Fruit fly (Drosophila melanogaster): Measurements from ENCODE around the gene exex.

The exex gene

DNA sequence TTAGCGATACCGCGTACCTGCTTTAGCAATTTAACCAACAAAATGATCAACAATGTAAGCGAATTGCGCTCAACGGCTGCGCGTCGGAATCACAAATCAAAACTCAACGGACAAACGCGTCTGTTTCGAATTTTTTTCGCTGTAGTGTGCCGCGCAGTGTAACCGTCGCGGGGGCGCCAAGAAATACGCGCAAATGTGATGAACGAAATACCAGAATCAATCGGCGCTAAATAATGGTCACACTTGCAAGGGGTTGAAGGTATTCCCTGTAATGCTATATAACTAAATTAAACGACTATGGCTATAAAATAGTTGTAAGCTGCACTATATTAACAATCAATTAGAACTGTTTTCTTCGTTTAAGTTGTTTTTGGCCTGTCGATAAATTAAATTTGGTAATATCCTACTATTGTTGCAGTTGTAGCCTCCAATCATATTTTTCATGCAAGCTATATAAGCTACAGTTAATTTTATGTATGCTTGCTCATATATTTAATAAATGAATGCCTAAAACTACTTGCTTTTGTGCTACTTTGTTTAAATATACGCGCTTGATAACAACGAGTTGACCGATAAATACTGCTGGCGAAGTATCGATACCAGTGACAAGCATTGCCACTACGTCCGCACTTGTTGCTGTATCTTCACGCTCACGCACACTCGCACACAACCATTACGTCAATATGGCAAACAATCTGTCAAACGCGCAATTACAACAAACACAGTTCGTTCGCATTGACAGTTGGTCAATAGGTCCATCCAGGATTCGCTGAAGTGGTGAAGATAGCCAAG is 36.0 kb upstream of the exex start, which contains the start of the genes pbl and CG8281 (continued):
- TF ChIP-seq trh (GFP tag; optimal IDR thresholded peaks at IDR 0.05) (no peak), Sry-β (GFP tag; optimal IDR thresholded peaks at IDR 0.05) (no peak), CG18262 (tag; optimal IDR thresholded peaks at IDR 0.05) (peak; percentile 52), CG8388 (GFP tag; optimal IDR thresholded peaks at IDR 0.05) (no peak), Dp (GFP tag; optimal IDR thresholded peaks at IDR 0.05) (peak; percentile 90), ase (GFP tag; IDR thresholded peaks at IDR 0.05) (no peak), Sox100B (GFP tag; optimal IDR thresholded peaks at IDR 0.05) (no peak), Drgx (GFP tag; IDR thresholded peaks at IDR 0.05) (peak; percentile 57; the same call in 1 of the 2 replicates), cg (GFP tag; optimal IDR thresholded peaks at IDR 0.05) (peak; percentile 90), ken (GFP tag; IDR thresholded peaks at IDR 0.05) (no peak), Ravus (GFP tag; IDR thresholded peaks at IDR 0.05) (no peak), Tbp (GFP tag; optimal IDR thresholded peaks at IDR 0.05) (no peak), GATAe (GFP tag; conservative IDR thresholded peaks at IDR 0.05) (no peak), unc-4 (GFP tag; IDR thresholded peaks at IDR 0.05; ENCODE audit: partially characterized antibody) (peak; percentile 79), CG30403 (GFP tag; optimal IDR thresholded peaks at IDR 0.05) (peak; percentile 49), CG4360 (GFP tag; IDR thresholded peaks at IDR 0.05) (peak; percentile 99), gem (tag; optimal IDR thresholded peaks at IDR 0.05) (peak; percentile 65), CG14667 (GFP tag; IDR thresholded peaks at IDR 0.05) (no peak), h (optimal IDR thresholded peaks at IDR 0.05) (no peak), sisA (GFP tag; IDR thresholded peaks at IDR 0.05) (no peak), CG18619 (GFP tag; optimal IDR thresholded peaks at IDR 0.05) (peak; percentile 26), CG15514 (GFP tag; optimal IDR thresholded peaks at IDR 0.05) (peak; percentile 79), CG12236 (GFP tag; optimal IDR thresholded peaks at IDR 0.05) (no peak), vfl (GFP tag; optimal IDR thresholded peaks at IDR 0.05) (no peak), bab2 (GFP tag; optimal IDR thresholded peaks at IDR 0.05) (peak; percentile 34), ind (GFP tag; optimal IDR thresholded peaks at IDR 0.05) (peak; percentile 32), CG1529 (GFP tag; optimal IDR thresholded peaks at IDR 0.05) (no peak), lilli (GFP tag; optimal IDR thresholded peaks at IDR 0.05) (peak; percentile 51), CG10366 (GFP tag; IDR thresholded peaks at IDR 0.05) (peak; percentile 50), CG16863 (GFP tag; optimal IDR thresholded peaks at IDR 0.05) (peak; percentile 66), Chrac-16 (GFP tag; optimal IDR thresholded peaks at IDR 0.05) (peak; percentile 29), CG11696 (GFP tag; IDR thresholded peaks at IDR 0.05) (peak; percentile 36; the same call in 1 of the 2 replicates), CG7271 (tag; optimal IDR thresholded peaks at IDR 0.05) (no peak), CG10321 (GFP tag; IDR thresholded peaks at IDR 0.05) (no peak), z (GFP tag; IDR thresholded peaks at IDR 0.05) (no peak), CG8281 (tag; optimal IDR thresholded peaks at IDR 0.05) (peak; percentile 100), CG6175 (GFP tag; IDR thresholded peaks at IDR 0.05) (no peak), CG2875 (GFP tag; optimal IDR thresholded peaks at IDR 0.05) (no peak), Hmx (GFP tag; optimal IDR thresholded peaks at IDR 0.05) (no peak), CG8765 (GFP tag; IDR thresholded peaks at IDR 0.05) (no peak), CG12769 (tag; optimal IDR thresholded peaks at IDR 0.05) (peak; percentile 57), pb (GFP tag; optimal IDR thresholded peaks at IDR 0.05) (no peak), knrl (GFP tag; IDR thresholded peaks at IDR 0.05; ENCODE audit: partially characterized antibody) (peak; percentile 63), CHES-1-like (GFP tag; optimal IDR thresholded peaks at IDR 0.05) (peak; percentile 47), HLH54F (GFP tag; optimal IDR thresholded peaks at IDR 0.05) (no peak), bowl (GFP tag; IDR thresholded peaks at IDR 0.05) (no peak), CG9932 (GFP tag; IDR thresholded peaks at IDR 0.05) (peak; percentile 45), CG30431 (GFP tag; optimal IDR thresholded peaks at IDR 0.05) (no peak), zen (tag; optimal IDR thresholded peaks at IDR 0.05) (peak; percentile 5), stc (GFP tag; IDR thresholded peaks at IDR 0.05) (peak; percentile 50; the same call in 1 of the 2 replicates), CG18011 (GFP tag; optimal IDR thresholded peaks at IDR 0.05) (peak; percentile 33)

Measured in whole organism, embryonic.